Fruit fly (Drosophila melanogaster) whole organism, larva: ENCODE results near the gene RpS28-like.

Experiments used
- noc ChIP-seq: fragments of 200-800 bp; sonication (Bioruptor generic); optimal IDR thresholded peaks from 3 replicates; lab custom pipeline; 2019; ENCODE audit warnings: missing biosample characterization, mild to moderate bottlenecking, missing genetic modification characterization, moderate library complexity

The RpS28-like gene

dm6 chr2L:9459372-9460091 lies 22.9 kb downstream of the RpS28-like start:
- peak; percentile 32 for TF ChIP-seq noc (tag; lab: Kevin White, UChicago)

DNA sequence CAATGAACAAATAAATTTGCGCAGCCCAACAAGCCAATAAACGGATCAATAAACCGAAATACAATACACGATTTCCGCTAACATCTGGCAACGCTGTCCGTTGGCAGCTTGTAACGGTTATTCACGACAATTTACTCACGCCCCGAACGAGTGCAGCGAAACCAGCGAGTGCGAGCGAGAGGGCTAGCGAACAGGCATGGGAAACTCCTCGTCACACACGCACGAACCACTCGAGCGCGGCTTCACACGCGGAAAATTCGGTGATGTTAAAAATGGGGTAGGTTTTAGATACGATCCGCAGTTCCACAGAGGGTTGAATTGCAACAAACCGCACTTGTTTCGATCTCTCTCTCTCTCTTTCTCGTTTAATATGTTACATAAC lies 23.5 kb downstream of the RpS28-like start:
- no peak for TF ChIP-seq noc (tag; lab: Kevin White, UChicago)

DNA sequence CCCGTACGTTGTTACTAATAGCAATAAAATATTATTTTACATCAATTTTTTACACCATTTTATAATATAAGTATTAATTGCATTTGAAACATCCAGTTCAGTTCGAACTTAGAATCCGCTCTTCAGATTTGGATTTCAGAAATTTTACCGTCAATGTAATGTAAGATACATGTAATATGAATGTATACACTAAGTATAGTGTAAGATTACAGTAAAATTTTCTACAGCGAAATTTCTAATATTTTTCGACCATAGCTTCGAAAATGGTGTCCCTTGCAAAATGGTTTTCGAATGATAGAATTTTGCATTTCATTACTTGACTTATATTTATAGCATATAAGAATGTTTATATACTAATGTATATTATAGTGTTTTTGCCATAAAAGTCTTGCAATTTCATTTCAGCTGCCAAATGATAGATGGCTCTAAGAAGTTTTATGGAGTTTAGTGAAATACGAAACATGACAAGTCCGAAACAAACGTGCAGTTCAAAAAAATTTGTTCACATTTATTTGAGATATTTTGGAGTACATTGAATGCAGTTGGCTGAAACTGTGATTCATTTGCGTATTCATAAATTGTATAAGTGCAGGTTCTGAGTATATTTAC lies 28.0 kb downstream of the RpS28-like start:
- no peak for TF ChIP-seq noc (tag; lab: Kevin White, UChicago)

- no peak for TF ChIP-seq noc (tag; lab: Kevin White, UChicago)
Observed at dm6 chr2L:9467392-9467791, 30.8 kb downstream of the RpS28-like start.
